Fruit fly (Drosophila melanogaster): Measurements from ENCODE around the gene Jwa.

Gene Jwa

DNA sequence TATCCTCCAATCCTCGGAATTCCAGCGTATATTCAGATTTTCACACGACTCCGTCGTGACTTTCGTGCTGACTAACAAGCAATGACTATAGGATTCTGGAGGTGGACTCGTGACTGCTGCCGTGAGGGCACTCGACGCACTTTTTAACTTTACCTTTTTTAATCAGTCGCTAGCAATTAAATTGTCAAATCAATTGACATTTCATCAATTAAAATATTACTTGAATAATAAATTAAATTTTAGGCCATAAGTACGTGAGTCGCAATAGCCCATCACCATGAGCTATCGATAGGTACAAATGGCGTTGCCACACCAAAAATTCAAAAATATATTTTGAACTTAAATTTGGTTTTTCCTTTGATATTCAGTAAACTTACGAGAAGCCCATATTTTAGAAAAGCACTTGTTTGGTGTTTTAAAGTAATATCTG, at the start of gene Jwa (continued):
- TF ChIP-seq CG4617 (GFP tag; optimal IDR thresholded peaks at IDR 0.05; ENCODE audit: borderline replicate concordance) = peak; percentile 97
- peak; percentile 90 for TF ChIP-seq ind (GFP tag; optimal IDR thresholded peaks at IDR 0.05)
- peak in 1 of 3 experiments; percentile 60 for TF ChIP-seq Stat92E (GFP tag; optimal IDR thresholded peaks at IDR 0.05)
- TF ChIP-seq CG6791 (GFP tag; IDR thresholded peaks at IDR 0.05; ENCODE audit: partially characterized antibody) = peak; percentile 97
- TF ChIP-seq Xrp1 (GFP tag; IDR thresholded peaks at IDR 0.05) = peak; percentile 93
- peak; percentile 97 for TF ChIP-seq zfh2 (GFP tag; optimal IDR thresholded peaks at IDR 0.05)
- peak; percentile 85 for TF ChIP-seq CG30020 (tag; optimal IDR thresholded peaks at IDR 0.05)
- TF ChIP-seq HLH4C (GFP tag; IDR thresholded peaks at IDR 0.05; ENCODE audit: partially characterized antibody) = peak; percentile 98
- peak; percentile 89 for TF ChIP-seq nerfin-1 (tag; optimal IDR thresholded peaks at IDR 0.05)
- peak; percentile 12 for TF ChIP-seq gfzf (GFP tag; optimal IDR thresholded peaks at IDR 0.05)
- TF ChIP-seq CG7357 (GFP tag; IDR thresholded peaks at IDR 0.05) = peak; percentile 81
- no peak for TF ChIP-seq Tbp (GFP tag; optimal IDR thresholded peaks at IDR 0.05)
- TF ChIP-seq CG11723 (GFP tag; optimal IDR thresholded peaks at IDR 0.05) = peak; percentile 75
- TF ChIP-seq CG11696 (GFP tag; IDR thresholded peaks at IDR 0.05) = no peak
- peak; percentile 94 for TF ChIP-seq CG8944 (GFP tag; optimal IDR thresholded peaks at IDR 0.05)
- peak; percentile 91 for TF ChIP-seq Aef1 (GFP tag; IDR thresholded peaks at IDR 0.05)
- peak; percentile 70 for TF ChIP-seq pzg (GFP tag; optimal IDR thresholded peaks at IDR 0.05)
- peak; percentile 84 for TF ChIP-seq CG15696 (tag; optimal IDR thresholded peaks at IDR 0.05)
- peak; percentile 82 for TF ChIP-seq NK7.1 (GFP tag; optimal IDR thresholded peaks at IDR 0.05)
- TF ChIP-seq ap (GFP tag; IDR thresholded peaks at IDR 0.05) = peak; percentile 94
- TF ChIP-seq CG18262 (tag; optimal IDR thresholded peaks at IDR 0.05) = peak; percentile 81
- TF ChIP-seq pb (GFP tag; optimal IDR thresholded peaks at IDR 0.05) = peak; percentile 67
- TF ChIP-seq Mad (GFP tag; optimal IDR thresholded peaks at IDR 0.05) = peak; percentile 93
- peak; percentile 65 for TF ChIP-seq CG6854 (GFP tag; optimal IDR thresholded peaks at IDR 0.05)
- TF ChIP-seq ATbp (GFP tag; optimal IDR thresholded peaks at IDR 0.05) = peak; percentile 88
- peak; percentile 78 for TF ChIP-seq CG18599 (GFP tag; optimal IDR thresholded peaks at IDR 0.05)
- no peak for TF ChIP-seq bigmax (GFP tag; optimal IDR thresholded peaks at IDR 0.05)
- TF ChIP-seq CG8281 (tag; optimal IDR thresholded peaks at IDR 0.05) = peak; percentile 21
- peak; percentile 95 for TF ChIP-seq Dek (tag; optimal IDR thresholded peaks at IDR 0.05)
- TF ChIP-seq cas (GFP tag; IDR thresholded peaks at IDR 0.05) = peak; percentile 92
- TF ChIP-seq da (GFP tag; optimal IDR thresholded peaks at IDR 0.05) = peak; percentile 58
- peak; percentile 98 for TF ChIP-seq Hr3 (GFP tag; optimal IDR thresholded peaks at IDR 0.05)
- peak; percentile 87 for TF ChIP-seq CG1024 (GFP tag; IDR thresholded peaks at IDR 0.05)
- peak; percentile 81 for TF ChIP-seq Rx (GFP tag; IDR thresholded peaks at IDR 0.05)
- no peak for TF ChIP-seq CG6813 (GFP tag; optimal IDR thresholded peaks at IDR 0.05)
- TF ChIP-seq ci (GFP tag; IDR thresholded peaks at IDR 0.05) = peak; percentile 94
- peak; percentile 100 for TF ChIP-seq inv (GFP tag; IDR thresholded peaks at IDR 0.05; ENCODE audit: partially characterized antibody)
- TF ChIP-seq grn (GFP tag; optimal IDR thresholded peaks at IDR 0.05) = peak; percentile 40
- peak; percentile 38 for TF ChIP-seq mirr (GFP tag; optimal IDR thresholded peaks at IDR 0.05)
- TF ChIP-seq CG15514 (GFP tag; optimal IDR thresholded peaks at IDR 0.05) = peak; percentile 78
- TF ChIP-seq CG7556 (GFP tag; optimal IDR thresholded peaks at IDR 0.05) = peak; percentile 91
- peak; percentile 98 for TF ChIP-seq gem (tag; optimal IDR thresholded peaks at IDR 0.05)
- peak; percentile 87 for TF ChIP-seq CG9876 (GFP tag; optimal IDR thresholded peaks at IDR 0.05)
- peak; percentile 71; the same call in 2 of the 3 replicates for TF ChIP-seq CG11560 (tag; IDR thresholded peaks at IDR 0.05)
- peak; percentile 87 for TF ChIP-seq MESR4 (GFP tag; optimal IDR thresholded peaks at IDR 0.05)
- TF ChIP-seq Nf-YB (GFP tag; optimal IDR thresholded peaks at IDR 0.05) = peak; percentile 80
- no peak for TF ChIP-seq BtbVII (GFP tag; optimal IDR thresholded peaks at IDR 0.05)
- TF ChIP-seq CG6254 (GFP tag; optimal IDR thresholded peaks at IDR 0.05) = peak; percentile 28
- TF ChIP-seq psq (GFP tag; optimal IDR thresholded peaks at IDR 0.05) = peak; percentile 84
- TF ChIP-seq Med (GFP tag) = peak; percentile 98

All from whole organism, embryonic.